Worm (Caenorhabditis elegans) whole organism, L4 larva: ENCODE results near the gene prp-9.

Source experiments
- D1046.2 ChIP-seq: fragments of 200-800 bp; sonication (Bioruptor generic); IDR thresholded peaks from 2 replicates; pipeline ENCODE4 v1.3.6; 2022; ENCODE audit warnings: missing genetic modification characterization, missing compliant biosample characterization
- F26F4.8 ChIP-seq: fragments of 200-800 bp; sonication (Bioruptor generic); conservative IDR thresholded peaks from 2 replicates; pipeline ENCODE4 v1.3.6; 2022; ENCODE audit warnings: missing genetic modification characterization, missing compliant biosample characterization
- F44E2.7 ChIP-seq: fragments of 200-800 bp; sonication (Bioruptor generic); IDR thresholded peaks from 2 replicates; pipeline ENCODE4 v2.1.2; 2022; ENCODE audit warnings: missing genetic modification characterization, missing compliant biosample characterization
- T20F7.1 ChIP-seq: fragments of 200-800 bp; sonication (Bioruptor generic); optimal IDR thresholded peaks from 2 replicates; lab custom pipeline; 2018; ENCODE audit warnings: mild to moderate bottlenecking, missing genetic modification characterization, missing compliant biosample characterization
- Y75B8A.6 ChIP-seq: fragments of 200-800 bp; sonication (Bioruptor generic); IDR thresholded peaks from 2 replicates; pipeline ENCODE4 v1.3.6; 2022; ENCODE audit warnings: missing genetic modification reagents, missing genetic modification characterization, missing compliant biosample characterization
- ZK546.5 ChIP-seq, 2 experiments: sonication (generic microtip); optimal IDR thresholded peaks; 2 replicates each; lab custom pipeline; 2017; ENCODE audit warnings: missing biosample characterization in 2 of 2, missing genetic modification characterization in 2 of 2
- aha-1 ChIP-seq: fragments of 150-350 bp; peaks from one replicate; lab custom pipeline; 2014; ENCODE audit warnings: missing biosample characterization, missing genetic modification characterization
- aly-2 ChIP-seq: sonication (generic microtip); optimal IDR thresholded peaks from 2 replicates; lab custom pipeline; 2018; ENCODE audit warnings: missing biosample characterization, missing genetic modification characterization
- ceh-28 ChIP-seq: fragments of 150-350 bp; optimal IDR thresholded peaks from 2 replicates; lab custom pipeline; 2014; ENCODE audit warnings: missing biosample characterization, missing genetic modification reagents, missing genetic modification characterization
- ceh-44 ChIP-seq: fragments of 200-800 bp; sonication (Bioruptor generic); IDR thresholded peaks from 2 replicates; pipeline ENCODE4 v1.3.6; 2022; ENCODE audit warnings: missing genetic modification reagents, missing genetic modification characterization, missing compliant biosample characterization
- ctbp-1 ChIP-seq: fragments of 200-800 bp; sonication (Bioruptor generic); IDR thresholded peaks from 2 replicates; pipeline ENCODE4 v1.3.6; 2022; ENCODE audit warnings: missing genetic modification reagents, missing genetic modification characterization, missing compliant biosample characterization
- daf-19 ChIP-seq: fragments of 200-800 bp; sonication (Bioruptor generic); conservative IDR thresholded peaks from 2 replicates; pipeline ENCODE4 v1.3.6; 2022; ENCODE audit warnings: missing genetic modification characterization, missing compliant biosample characterization
- daf-8 ChIP-seq: fragments of 200-800 bp; sonication (Bioruptor generic); IDR thresholded peaks from 2 replicates; pipeline ENCODE4 v1.3.6; 2022; ENCODE audit warnings: missing genetic modification characterization, missing compliant biosample characterization
- dmd-6 ChIP-seq: fragments of 200-800 bp; sonication (Bioruptor generic); IDR thresholded peaks from 2 replicates; pipeline ENCODE4 v1.3.6; 2022; ENCODE audit warnings: missing genetic modification reagents, missing genetic modification characterization, missing compliant biosample characterization
- dpl-1 ChIP-seq: fragments of 150-350 bp; optimal IDR thresholded peaks from 2 replicates; lab custom pipeline; 2014; ENCODE audit warnings: missing biosample characterization, missing genetic modification reagents, missing genetic modification characterization
- duxl-1 ChIP-seq: sonication (generic microtip); optimal IDR thresholded peaks from 2 replicates; lab custom pipeline; 2016; ENCODE audit warnings: mild to moderate bottlenecking, missing genetic modification characterization, moderate library complexity, missing compliant biosample characterization; ENCODE audit not compliant: poor library complexity
- jun-1 ChIP-seq: fragments of 150-350 bp; optimal IDR thresholded peaks from 2 replicates; lab custom pipeline; 2014; ENCODE audit warnings: missing biosample characterization, missing genetic modification reagents, missing genetic modification characterization
- lim-7 ChIP-seq: fragments of 200-800 bp; sonication (Bioruptor generic); IDR thresholded peaks from 2 replicates; pipeline ENCODE4 v1.3.6; 2022; ENCODE audit warnings: missing genetic modification characterization, missing compliant biosample characterization
- lin-1 ChIP-seq: fragments of 200-800 bp; sonication (Bioruptor generic); IDR thresholded peaks from 2 replicates; pipeline ENCODE4 v1.3.6; 2022; ENCODE audit warnings: missing genetic modification reagents, missing genetic modification characterization, missing compliant biosample characterization
- lin-13 ChIP-seq: fragments of 150-350 bp; optimal IDR thresholded peaks from 2 replicates; lab custom pipeline; 2014; ENCODE audit warnings: missing biosample characterization, missing genetic modification reagents, missing genetic modification characterization
- lin-29 ChIP-seq: fragments of 200-800 bp; sonication (Bioruptor generic); IDR thresholded peaks from 2 replicates; pipeline ENCODE4 v1.3.6; 2022; ENCODE audit warnings: missing genetic modification reagents, missing genetic modification characterization, missing compliant biosample characterization
- lin-38 ChIP-seq: fragments of 200-800 bp; sonication (Bioruptor generic); IDR thresholded peaks from 2 replicates; pipeline ENCODE4 v1.3.6; 2022; ENCODE audit warnings: missing genetic modification reagents, missing genetic modification characterization, missing compliant biosample characterization
- lsy-2 ChIP-seq, 2 experiments: fragments of 150-350 bp in 1 of 2; sonication (generic microtip) in 1 of 2; optimal IDR thresholded peaks; 2 replicates each; lab custom pipeline; 2014 to 2017; ENCODE audit warnings: missing biosample characterization in 2 of 2, missing genetic modification characterization in 2 of 2
- madf-5 ChIP-seq, 2 experiments: fragments of 200-800 bp; sonication (Bioruptor generic); IDR thresholded peaks; 2 replicates each; pipeline ENCODE4 v1.3.6; 2022; ENCODE audit warnings: missing compliant biosample characterization in 2 of 2, missing genetic modification characterization in 2 of 2
- mdl-1 ChIP-seq, 2 experiments: fragments of 150-350 bp in 1 of 2; sonication (generic microtip) in 1 of 2; optimal IDR thresholded peaks; 2 replicates each; lab custom pipeline; 2014 to 2017; ENCODE audit warnings: missing biosample characterization in 2 of 2, missing genetic modification characterization in 2 of 2
- nhr-10 ChIP-seq: fragments of 150-350 bp; optimal IDR thresholded peaks from 2 replicates; lab custom pipeline; 2014; ENCODE audit warnings: missing biosample characterization, missing genetic modification characterization
- nhr-25 ChIP-seq: sonication (generic microtip); optimal IDR thresholded peaks from 2 replicates; lab custom pipeline; 2017; ENCODE audit warnings: missing genetic modification characterization, mild to moderate bottlenecking, missing compliant biosample characterization, antibody characterized with exemption, moderate library complexity, borderline replicate concordance; ENCODE audit not compliant: insufficient read depth
- nhr-28 ChIP-seq: fragments of 150-350 bp; optimal IDR thresholded peaks from 2 replicates; lab custom pipeline; 2014; ENCODE audit warnings: missing biosample characterization, missing genetic modification characterization
- nhr-48 ChIP-seq: sonication (generic microtip); optimal IDR thresholded peaks from 2 replicates; lab custom pipeline; 2016; ENCODE audit warnings: mild to moderate bottlenecking, missing genetic modification characterization, missing compliant biosample characterization
- nhr-6 ChIP-seq: fragments of 150-350 bp; optimal IDR thresholded peaks from 2 replicates; lab custom pipeline; 2014; ENCODE audit warnings: missing biosample characterization, missing genetic modification characterization
- pha-4 ChIP-seq, 2 experiments: fragments of 150-350 bp in 1 of 2; fragments of 200-800 bp in 1 of 2; sonication (Bioruptor generic) in 1 of 2; IDR thresholded peaks in 1 of 2; optimal IDR thresholded peaks in 1 of 2; 2 replicates each; pipeline versions ENCODE4 v1.3.6 to Lab custom; 2014 to 2022; ENCODE audit warnings: missing genetic modification characterization in 2 of 2, missing genetic modification reagents in 2 of 2, missing biosample characterization in 1 of 2, missing compliant biosample characterization in 1 of 2
- pqm-1 ChIP-seq: sonication (generic microtip); optimal IDR thresholded peaks from 2 replicates; lab custom pipeline; 2017; ENCODE audit warnings: missing biosample characterization, missing genetic modification characterization
- rbr-2 ChIP-seq: sonication (generic microtip); optimal IDR thresholded peaks from 2 replicates; lab custom pipeline; 2016; ENCODE audit warnings: missing genotype, missing genetic modification characterization, missing compliant biosample characterization
- sdz-12 ChIP-seq: fragments of 200-800 bp; sonication (Bioruptor generic); optimal IDR thresholded peaks from 2 replicates; lab custom pipeline; 2018; ENCODE audit warnings: mild to moderate bottlenecking, missing genetic modification characterization, missing compliant biosample characterization
- snpc-1.2 ChIP-seq: fragments of 200-800 bp; sonication (Bioruptor generic); IDR thresholded peaks from 2 replicates; pipeline ENCODE4 v1.3.6; 2022; ENCODE audit warnings: missing genetic modification reagents, missing genetic modification characterization, missing compliant biosample characterization
- snpc-4 ChIP-seq: fragments of 150-350 bp; optimal IDR thresholded peaks from 2 replicates; lab custom pipeline; 2014; ENCODE audit warnings: missing biosample characterization, missing genetic modification characterization
- spr-1 ChIP-seq: sonication (generic microtip); optimal IDR thresholded peaks from 2 replicates; lab custom pipeline; 2016; ENCODE audit warnings: mild to moderate bottlenecking, missing genetic modification characterization, missing compliant biosample characterization
- spr-3 ChIP-seq: fragments of 200-800 bp; sonication (Bioruptor generic); optimal IDR thresholded peaks from 2 replicates; lab custom pipeline; 2018; ENCODE audit warnings: mild to moderate bottlenecking, missing genetic modification characterization, missing compliant biosample characterization
- tag-97 ChIP-seq: fragments of 200-800 bp; sonication (Bioruptor generic); IDR thresholded peaks from 2 replicates; pipeline ENCODE4 v1.3.6; 2022; ENCODE audit warnings: missing genetic modification characterization, missing compliant biosample characterization
- unc-130 ChIP-seq: sonication (generic microtip); optimal IDR thresholded peaks from 2 replicates; lab custom pipeline; 2016; ENCODE audit warnings: missing genetic modification reagents, missing genetic modification characterization, missing compliant biosample characterization
- zag-1 ChIP-seq: fragments of 150-350 bp; optimal IDR thresholded peaks from 2 replicates; lab custom pipeline; 2014; ENCODE audit warnings: missing biosample characterization, missing genetic modification characterization
- zfp-3 ChIP-seq: fragments of 200-800 bp; sonication (Bioruptor generic); conservative IDR thresholded peaks from 2 replicates; pipeline ENCODE4 v1.3.6; 2022; ENCODE audit warnings: missing genetic modification reagents, missing genetic modification characterization, missing compliant biosample characterization
- zip-11 ChIP-seq: fragments of 200-800 bp; sonication (Bioruptor generic); IDR thresholded peaks from 2 replicates; pipeline ENCODE4 v1.3.6; 2022; ENCODE audit warnings: missing genetic modification characterization, missing compliant biosample characterization
- zip-2 ChIP-seq: fragments of 150-350 bp; optimal IDR thresholded peaks from 2 replicates; lab custom pipeline; 2014; ENCODE audit warnings: missing biosample characterization, missing genetic modification characterization

Gene prp-9

DNA sequence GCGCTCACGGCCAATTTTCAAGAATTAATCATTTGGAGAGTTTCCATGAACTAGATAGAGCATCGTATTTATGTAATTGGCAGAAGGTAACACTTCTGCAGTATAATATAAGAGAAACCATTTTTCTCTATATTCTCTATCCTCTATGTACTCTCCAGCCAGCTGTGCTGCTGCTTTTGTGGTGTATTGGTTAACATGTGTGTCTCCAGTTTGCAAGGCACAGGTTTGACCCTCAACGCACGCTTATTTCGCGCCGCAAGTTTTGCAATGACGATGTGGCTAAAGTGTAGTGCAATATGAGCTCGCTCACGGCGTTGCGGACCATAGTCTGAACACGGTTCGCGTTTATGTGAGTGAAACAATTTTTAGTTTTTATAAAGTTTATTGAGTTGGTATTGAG is 21.8 kb upstream of the prp-9 start (continued):
- TF ChIP-seq duxl-1 (peak; percentile 81), dpl-1 (GFP tag; lab: Kevin White, UChicago) (peak; percentile 41), ZK546.5 (tag; optimal IDR thresholded peaks at IDR 0.05; lab: Kevin White, UChicago) (no peak), daf-8 (GFP tag; lab: Robert Waterston, UW) (no peak), jun-1 (tag; lab: Kevin White, UChicago) (no peak), F44E2.7 (no peak; the same call in 1 of the 2 replicates), lin-1 (peak; percentile 79), lin-29 (GFP tag; lab: Robert Waterston, UW) (0 out of 2 replicates have a peak, but pooled peaks have one; percentile 29), madf-5 (GFP tag; IDR thresholded peaks at IDR 0.05; lab: Robert Waterston, UW) (peak in 1 of 2 experiments; percentile 83; a peak in 2 of 4 replicates), aly-2 (tag; lab: Kevin White, UChicago) (peak; percentile 15), aha-1 (tag; lab: Kevin White, UChicago) (peak; percentile 95), spr-3 (peak; percentile 79), mdl-1 (tag; optimal IDR thresholded peaks at IDR 0.05; lab: Kevin White, UChicago) (peak in 1 of 2 experiments; percentile 52), zip-11 (GFP tag; lab: Robert Waterston, UW) (peak; percentile 83), tag-97 (0 out of 2 replicates have a peak, but pooled peaks have one; percentile 61), sdz-12 (GFP tag; lab: Kevin White, UChicago) (peak; percentile 61), snpc-1.2 (GFP tag; lab: Robert Waterston, UW) (no peak; the same call in 1 of the 2 replicates), lin-38 (GFP tag; lab: Robert Waterston, UW) (no peak; the same call in 1 of the 2 replicates), pha-4 (GFP tag; IDR thresholded peaks at IDR 0.05; lab: Robert Waterston, UW) (peak; percentile 95), pha-4 (tag; optimal IDR thresholded peaks at IDR 0.05; lab: Kevin White, UChicago) (no peak), T20F7.1 (GFP tag; lab: Kevin White, UChicago) (peak; percentile 69), rbr-2 (tag; lab: Kevin White, UChicago) (peak; percentile 59), lin-13 (GFP tag; lab: Kevin White, UChicago) (peak; percentile 71), lsy-2 (tag; optimal IDR thresholded peaks at IDR 0.05; lab: Kevin White, UChicago) (no peak), pqm-1 (tag; lab: Kevin White, UChicago) (peak; percentile 6), daf-19 (peak; percentile 84), snpc-4 (tag; lab: Kevin White, UChicago) (no peak), lim-7 (GFP tag; lab: Robert Waterston, UW) (peak; percentile 98), F26F4.8 (GFP tag; lab: Robert Waterston, UW) (peak; percentile 91), spr-1 (tag; lab: Kevin White, UChicago) (peak; percentile 85), dmd-6 (GFP tag; lab: Robert Waterston, UW) (no peak), nhr-28 (tag; lab: Kevin White, UChicago) (peak; percentile 54), zip-2 (no peak), Y75B8A.6 (peak; percentile 61; the same call in 1 of the 2 replicates)

DNA sequence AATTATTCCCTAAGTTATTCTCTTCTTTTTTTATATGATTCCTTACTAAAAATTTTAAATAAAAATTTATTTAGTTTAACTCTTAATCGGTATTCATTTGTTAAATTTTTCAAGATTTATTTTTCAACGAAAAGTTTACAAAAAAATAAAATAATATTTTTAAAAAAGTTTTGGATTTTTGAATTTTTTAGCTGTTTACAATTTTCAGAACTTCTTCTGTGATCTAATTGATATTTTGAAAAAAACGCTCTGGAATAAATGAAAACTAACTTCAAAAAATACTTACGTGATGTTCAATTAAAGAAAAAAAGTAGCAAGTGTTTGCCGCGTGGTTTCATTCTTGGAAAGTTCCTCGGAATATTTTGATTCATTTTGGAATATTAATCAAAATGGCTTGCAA is 20.1 kb upstream of the prp-9 start, which contains the start of gene decr-1.2:
Gene decr-1.2, plus strand, starts transcription at position 301 of the 400 bp plus-strand sequence.
- TF ChIP-seq nhr-48 (no peak), zag-1 (tag; lab: Kevin White, UChicago) (no peak), D1046.2 (GFP tag; lab: Robert Waterston, UW) (no peak), ceh-44 (GFP tag; lab: Robert Waterston, UW) (no peak), unc-130 (no peak), nhr-10 (no peak), zfp-3 (no peak), nhr-6 (no peak), ctbp-1 (GFP tag; lab: Robert Waterston, UW) (no peak), ceh-28 (tag; lab: Kevin White, UChicago) (no peak), aha-1 (tag; lab: Kevin White, UChicago) (no peak), lim-7 (GFP tag; lab: Robert Waterston, UW) (no peak), nhr-25 (tag; lab: Kevin White, UChicago) (no peak)
